Worm (Caenorhabditis elegans) whole organism, mixed stage, embryonic: ENCODE results near the gene F13C5.2.

Source experiments
- M03D4.4 ChIP-seq: sonication (generic microtip); optimal IDR thresholded peaks from 2 replicates; lab custom pipeline; 2017; ENCODE audit warnings: mild to moderate bottlenecking, missing genetic modification characterization, missing compliant biosample characterization
- bed-3 ChIP-seq: fragments of 200-800 bp; sonication (Bioruptor generic); optimal IDR thresholded peaks from 3 replicates; lab custom pipeline; 2018; ENCODE audit warnings: mild to moderate bottlenecking, missing genetic modification characterization, moderate library complexity, missing compliant biosample characterization
- blmp-1 ChIP-seq: fragments of 150-350 bp; optimal IDR thresholded peaks from 2 replicates; lab custom pipeline; 2014; ENCODE audit warnings: missing biosample characterization, missing genetic modification characterization
- ceh-39 ChIP-seq: fragments of 150-350 bp; optimal IDR thresholded peaks from 2 replicates; lab custom pipeline; 2014; ENCODE audit warnings: missing biosample characterization, missing genetic modification characterization
- ceh-43 ChIP-seq: fragments of 200-800 bp; sonication (Bioruptor generic); optimal IDR thresholded peaks from 2 replicates; lab custom pipeline; 2018; ENCODE audit warnings: mild to moderate bottlenecking, missing genetic modification characterization, moderate library complexity, missing compliant biosample characterization
- ceh-83 ChIP-seq: fragments of 200-800 bp; sonication (Bioruptor generic); optimal IDR thresholded peaks from 2 replicates; lab custom pipeline; 2018; ENCODE audit warnings: mild to moderate bottlenecking, missing genetic modification characterization, missing compliant biosample characterization
- ces-1 ChIP-seq: fragments of 150-350 bp; optimal IDR thresholded peaks from 2 replicates; lab custom pipeline; 2014; ENCODE audit warnings: missing biosample characterization, missing genetic modification reagents, missing genetic modification characterization
- cnd-1 ChIP-seq: fragments of 200-800 bp; sonication (Bioruptor generic); optimal IDR thresholded peaks from 2 replicates; lab custom pipeline; 2018; ENCODE audit warnings: mild to moderate bottlenecking, missing genetic modification characterization, missing compliant biosample characterization
- drap-1 ChIP-seq: fragments of 200-800 bp; sonication (Bioruptor generic); optimal IDR thresholded peaks from 3 replicates; lab custom pipeline; 2018; ENCODE audit warnings: mild to moderate bottlenecking, missing genetic modification characterization, missing compliant biosample characterization
- elt-1 ChIP-seq: sonication (generic microtip); optimal IDR thresholded peaks from 2 replicates; lab custom pipeline; 2017; ENCODE audit warnings: missing genetic modification characterization, mild to moderate bottlenecking, missing compliant biosample characterization, antibody characterized with exemption, moderate library complexity, borderline replicate concordance; ENCODE audit not compliant: insufficient read depth
- elt-3 ChIP-seq: fragments of 150-350 bp; optimal IDR thresholded peaks from 2 replicates; lab custom pipeline; 2014; ENCODE audit warnings: missing biosample characterization, missing genetic modification characterization
- flh-1 ChIP-seq: fragments of 200-800 bp; sonication (Bioruptor generic); optimal IDR thresholded peaks from 2 replicates; lab custom pipeline; 2018; ENCODE audit warnings: mild to moderate bottlenecking, missing genetic modification characterization, moderate library complexity, missing compliant biosample characterization
- ham-2 ChIP-seq: fragments of 200-800 bp; sonication (Bioruptor generic); optimal IDR thresholded peaks from 2 replicates; lab custom pipeline; 2018; ENCODE audit warnings: mild to moderate bottlenecking, missing genetic modification characterization, missing compliant biosample characterization
- hlh-1 ChIP-seq: fragments of 150-350 bp; optimal IDR thresholded peaks from 2 replicates; lab custom pipeline; 2014; ENCODE audit warnings: missing biosample characterization, missing genetic modification reagents, missing genetic modification characterization
- lin-13 ChIP-seq: fragments of 150-350 bp; optimal IDR thresholded peaks from 2 replicates; lab custom pipeline; 2014; ENCODE audit warnings: missing biosample characterization, missing genetic modification characterization
- lin-32 ChIP-seq: fragments of 200-800 bp; sonication (Bioruptor generic); optimal IDR thresholded peaks from 2 replicates; lab custom pipeline; 2018; ENCODE audit warnings: mild to moderate bottlenecking, missing genetic modification characterization, missing compliant biosample characterization
- lsy-2 ChIP-seq: fragments of 150-350 bp; optimal IDR thresholded peaks from 2 replicates; lab custom pipeline; 2014; ENCODE audit warnings: missing biosample characterization, missing genetic modification characterization
- mab-5 ChIP-seq: fragments of 150-350 bp; optimal IDR thresholded peaks from 2 replicates; lab custom pipeline; 2014; ENCODE audit warnings: missing biosample characterization, missing genetic modification characterization
- mep-1 ChIP-seq: fragments of 150-350 bp; optimal IDR thresholded peaks from 2 replicates; lab custom pipeline; 2017; ENCODE audit warnings: missing biosample characterization, missing genetic modification reagents, missing genetic modification characterization, inconsistent platforms
- mls-2 ChIP-seq: sonication (generic microtip); optimal IDR thresholded peaks from 2 replicates; lab custom pipeline; 2016; ENCODE audit warnings: mild to moderate bottlenecking, missing genetic modification characterization, moderate library complexity, missing compliant biosample characterization
- nhr-12 ChIP-seq: fragments of 150-350 bp; optimal IDR thresholded peaks from 2 replicates; lab custom pipeline; 2014; ENCODE audit warnings: missing biosample characterization, missing genetic modification characterization
- nhr-2 ChIP-seq: fragments of 150-350 bp; optimal IDR thresholded peaks from 2 replicates; lab custom pipeline; 2014; ENCODE audit warnings: missing biosample characterization, missing genetic modification characterization
- nhr-237 ChIP-seq: fragments of 150-350 bp; optimal IDR thresholded peaks from 2 replicates; lab custom pipeline; 2014; ENCODE audit warnings: missing biosample characterization, missing genetic modification characterization
- nhr-28 ChIP-seq: fragments of 150-350 bp; optimal IDR thresholded peaks from 2 replicates; lab custom pipeline; 2014; ENCODE audit warnings: missing biosample characterization, missing genetic modification characterization
- nhr-76 ChIP-seq: sonication (generic microtip); optimal IDR thresholded peaks from 2 replicates; lab custom pipeline; 2017; ENCODE audit warnings: missing biosample characterization, missing genetic modification characterization
- pha-4 ChIP-seq: fragments of 150-350 bp; optimal IDR thresholded peaks from 2 replicates; lab custom pipeline; 2018; ENCODE audit warnings: missing biosample characterization, missing genetic modification reagents, missing genetic modification characterization
- sem-2 ChIP-seq: fragments of 200-800 bp; sonication (Bioruptor generic); optimal IDR thresholded peaks from 2 replicates; lab custom pipeline; 2018; ENCODE audit warnings: mild to moderate bottlenecking, missing genetic modification characterization, missing compliant biosample characterization
- snpc-4 ChIP-seq: fragments of 150-350 bp; optimal IDR thresholded peaks from 2 replicates; lab custom pipeline; 2014; ENCODE audit warnings: missing biosample characterization, missing genetic modification characterization
- sptf-1 ChIP-seq: sonication (generic microtip); optimal IDR thresholded peaks from 2 replicates; lab custom pipeline; 2017; ENCODE audit warnings: mild to moderate bottlenecking, missing genetic modification characterization, moderate library complexity, missing compliant biosample characterization
- tbx-8 ChIP-seq: fragments of 200-800 bp; sonication (Bioruptor generic); optimal IDR thresholded peaks from 2 replicates; lab custom pipeline; 2018; ENCODE audit warnings: mild to moderate bottlenecking, missing genetic modification characterization, moderate library complexity, missing compliant biosample characterization
- unc-120 ChIP-seq: sonication (generic microtip); optimal IDR thresholded peaks from 2 replicates; lab custom pipeline; 2017; ENCODE audit warnings: missing genetic modification characterization, missing compliant biosample characterization; ENCODE audit not compliant: poor library complexity, severe bottlenecking
- unc-39 ChIP-seq: fragments of 150-350 bp; optimal IDR thresholded peaks from 2 replicates; lab custom pipeline; 2014; ENCODE audit warnings: missing biosample characterization, missing genetic modification characterization
- unc-62 ChIP-seq: fragments of 150-350 bp; optimal IDR thresholded peaks from 2 replicates; lab custom pipeline; 2014; ENCODE audit warnings: missing biosample characterization, missing genetic modification reagents, missing genetic modification characterization
- zip-8 ChIP-seq: fragments of 150-350 bp; optimal IDR thresholded peaks from 2 replicates; lab custom pipeline; 2014; ENCODE audit warnings: missing biosample characterization, missing genetic modification characterization
- ztf-11 ChIP-seq: fragments of 150-350 bp; optimal IDR thresholded peaks from 2 replicates; lab custom pipeline; 2014; ENCODE audit warnings: missing biosample characterization, missing genetic modification characterization

The F13C5.2 gene

DNA sequence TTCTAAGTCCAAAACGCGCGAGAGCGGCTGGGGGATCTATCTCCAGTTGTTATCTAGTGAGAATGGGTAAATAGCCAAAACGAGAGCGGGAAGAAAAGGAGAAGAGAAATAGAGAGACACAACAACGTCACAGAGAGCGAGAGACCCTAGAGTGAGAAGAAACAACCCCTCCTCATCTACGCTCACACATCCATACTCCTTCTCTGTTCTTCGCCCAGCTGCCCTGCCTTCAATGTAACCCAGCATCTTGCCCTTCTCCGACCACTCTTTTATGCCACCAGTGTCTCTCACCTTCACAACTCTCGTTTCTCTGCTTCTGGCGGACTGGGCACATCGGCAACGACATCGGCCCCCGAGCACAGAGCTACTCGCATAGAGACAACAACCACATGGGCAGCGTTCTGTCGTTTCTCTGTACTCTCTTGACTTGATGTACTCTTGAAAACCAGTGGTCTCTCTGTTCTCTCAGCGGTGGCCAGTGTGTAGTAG, 471 bp upstream of the F13C5.2 start:
- peak; percentile 81 for TF ChIP-seq lin-13 (tag; lab: Kevin White, UChicago)
- TF ChIP-seq ham-2 (GFP tag; lab: Kevin White, UChicago): peak; percentile 83
- peak; percentile 2 for TF ChIP-seq sem-2 (GFP tag; lab: Kevin White, UChicago)
- TF ChIP-seq ces-1 (GFP tag; lab: Kevin White, UChicago): peak; percentile 54
- peak; percentile 84 for TF ChIP-seq ztf-11 (tag; lab: Kevin White, UChicago)
- TF ChIP-seq mls-2: peak; percentile 71
- peak; percentile 79 for TF ChIP-seq hlh-1
- peak; percentile 96 for TF ChIP-seq unc-120 (tag; lab: Kevin White, UChicago)
- no peak for TF ChIP-seq lin-32
- peak; percentile 58 for TF ChIP-seq M03D4.4 (tag; lab: Kevin White, UChicago)
- peak; percentile 89 for TF ChIP-seq cnd-1
- TF ChIP-seq pha-4 (tag; lab: Kevin White, UChicago): peak; percentile 85
- no peak for TF ChIP-seq nhr-76
- TF ChIP-seq unc-62 (GFP tag; lab: Kevin White, UChicago): peak; percentile 69
- TF ChIP-seq elt-1 (tag; lab: Kevin White, UChicago): peak; percentile 63
- peak; percentile 27 for TF ChIP-seq lsy-2 (tag; lab: Kevin White, UChicago)
- peak; percentile 59 for TF ChIP-seq drap-1 (GFP tag; lab: Kevin White, UChicago)
- no peak for TF ChIP-seq ceh-39
- no peak for TF ChIP-seq bed-3 (GFP tag; lab: Kevin White, UChicago)
- peak; percentile 71 for TF ChIP-seq nhr-2
- no peak for TF ChIP-seq snpc-4 (tag; lab: Kevin White, UChicago)
- peak; percentile 17 for TF ChIP-seq tbx-8
- no peak for TF ChIP-seq nhr-28 (tag; lab: Kevin White, UChicago)
- peak; percentile 69 for TF ChIP-seq ceh-43 (GFP tag; lab: Kevin White, UChicago)
- TF ChIP-seq sptf-1: peak; percentile 76
- TF ChIP-seq nhr-237 (tag; lab: Kevin White, UChicago): peak; percentile 62
- TF ChIP-seq mep-1 (tag; lab: Kevin White, UChicago): peak; percentile 56

DNA sequence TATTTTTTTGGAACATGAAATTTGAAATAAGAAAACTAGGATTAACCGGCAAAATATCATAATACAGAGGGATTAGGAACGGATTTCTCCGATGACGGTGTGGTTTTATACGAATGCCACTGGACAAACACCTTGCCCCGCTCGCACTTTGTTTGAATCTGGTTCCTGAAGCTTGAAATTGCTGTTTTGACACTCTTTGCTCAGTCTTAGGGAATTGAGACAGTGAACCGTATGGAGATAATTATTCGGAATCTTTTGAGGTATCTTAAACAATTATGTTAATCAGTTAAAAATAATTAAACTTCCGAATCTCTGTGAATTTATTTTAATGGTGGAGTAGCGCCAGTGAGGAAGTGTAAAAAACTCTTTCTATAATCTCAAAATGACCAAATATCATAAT, 5.7 kb downstream of the F13C5.2 start, which contains the start of gene F13C5.3:
F13C5.3 (minus strand) TSS at position 101 of the 400 bp plus-strand sequence.
- no peak for TF ChIP-seq nhr-76
- no peak for TF ChIP-seq mab-5 (tag; lab: Kevin White, UChicago)
- no peak for TF ChIP-seq tbx-8
- TF ChIP-seq bed-3 (GFP tag; lab: Kevin White, UChicago): no peak
- TF ChIP-seq snpc-4 (tag; lab: Kevin White, UChicago): no peak
- no peak for TF ChIP-seq blmp-1 (tag; lab: Kevin White, UChicago)
- TF ChIP-seq nhr-28 (tag; lab: Kevin White, UChicago): no peak
- TF ChIP-seq ceh-43 (GFP tag; lab: Kevin White, UChicago): no peak
- no peak for TF ChIP-seq nhr-2

DNA sequence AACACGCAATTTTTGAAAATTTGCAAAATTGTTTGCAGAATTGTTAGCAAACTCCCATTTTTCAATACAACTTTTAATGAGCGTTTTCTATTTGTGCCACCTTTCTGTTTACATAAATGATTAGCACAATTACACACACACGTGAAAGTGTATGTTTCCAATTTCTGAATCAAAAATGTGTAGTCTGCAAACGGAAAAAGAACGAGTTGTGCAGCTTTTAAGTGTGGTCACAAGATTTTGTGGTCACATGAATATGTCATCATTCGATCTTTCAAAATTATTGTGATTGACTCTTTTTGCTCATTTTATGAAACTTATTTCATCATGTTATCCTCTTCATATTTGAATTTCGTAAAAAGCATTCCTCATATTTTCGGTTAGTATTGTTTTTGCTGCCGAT, 6.9 kb downstream of the F13C5.2 start:
- TF ChIP-seq ztf-11 (tag; lab: Kevin White, UChicago) (no peak), sem-2 (GFP tag; lab: Kevin White, UChicago) (no peak), flh-1 (GFP tag; lab: Kevin White, UChicago) (no peak), lin-13 (tag; lab: Kevin White, UChicago) (no peak), bed-3 (GFP tag; lab: Kevin White, UChicago) (no peak), nhr-2 (no peak), drap-1 (GFP tag; lab: Kevin White, UChicago) (no peak), mls-2 (no peak), elt-3 (no peak), lsy-2 (tag; lab: Kevin White, UChicago) (no peak), nhr-28 (tag; lab: Kevin White, UChicago) (no peak), ceh-39 (no peak), nhr-76 (no peak)

DNA sequence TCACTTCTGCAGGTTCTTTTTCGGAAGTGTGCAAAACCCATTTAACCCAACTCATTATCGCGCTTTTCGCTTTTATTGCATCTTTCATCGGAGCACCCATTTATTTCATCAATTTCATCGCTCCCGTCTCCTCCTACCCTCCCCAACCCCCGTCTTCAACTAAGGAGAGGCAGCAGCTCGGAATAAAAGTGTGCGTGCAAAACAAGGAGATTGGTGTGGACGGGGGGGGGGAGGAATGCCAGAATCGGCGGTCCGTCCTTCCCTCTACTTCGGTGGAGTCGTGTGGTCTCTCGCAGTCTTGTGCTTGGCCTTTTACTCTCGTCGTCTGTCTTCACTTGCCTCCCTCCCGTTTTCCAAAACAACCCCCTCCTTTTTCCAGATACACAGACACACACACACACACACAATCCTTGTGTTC, 7.6 kb downstream of the F13C5.2 start:
- no peak for TF ChIP-seq hlh-1
- TF ChIP-seq lin-13 (tag; lab: Kevin White, UChicago): peak; percentile 7
- peak; percentile 93 for TF ChIP-seq ces-1 (GFP tag; lab: Kevin White, UChicago)
- peak; percentile 22 for TF ChIP-seq sem-2 (GFP tag; lab: Kevin White, UChicago)
- TF ChIP-seq elt-1 (tag; lab: Kevin White, UChicago): no peak
- TF ChIP-seq nhr-12: no peak
- no peak for TF ChIP-seq nhr-237 (tag; lab: Kevin White, UChicago)
- TF ChIP-seq tbx-8: no peak
- TF ChIP-seq elt-3: no peak
- no peak for TF ChIP-seq ztf-11 (tag; lab: Kevin White, UChicago)
- TF ChIP-seq sptf-1: peak; percentile 77
- TF ChIP-seq cnd-1: peak; percentile 39
- TF ChIP-seq flh-1 (GFP tag; lab: Kevin White, UChicago): no peak
- no peak for TF ChIP-seq unc-39 (tag; lab: Kevin White, UChicago)
- TF ChIP-seq mab-5 (tag; lab: Kevin White, UChicago): no peak
- TF ChIP-seq M03D4.4 (tag; lab: Kevin White, UChicago): no peak
- TF ChIP-seq lin-32: no peak
- no peak for TF ChIP-seq ceh-43 (GFP tag; lab: Kevin White, UChicago)
- TF ChIP-seq mls-2: peak; percentile 74
- TF ChIP-seq zip-8 (tag; lab: Kevin White, UChicago): no peak
- no peak for TF ChIP-seq pha-4 (tag; lab: Kevin White, UChicago)
- TF ChIP-seq ham-2 (GFP tag; lab: Kevin White, UChicago): no peak
- TF ChIP-seq mep-1 (tag; lab: Kevin White, UChicago): no peak
- TF ChIP-seq unc-62 (GFP tag; lab: Kevin White, UChicago): peak; percentile 12
- TF ChIP-seq ceh-83: no peak
- TF ChIP-seq unc-120 (tag; lab: Kevin White, UChicago): peak; percentile 47
- no peak for TF ChIP-seq snpc-4 (tag; lab: Kevin White, UChicago)
- TF ChIP-seq nhr-28 (tag; lab: Kevin White, UChicago): no peak
- TF ChIP-seq ceh-39: no peak
- TF ChIP-seq drap-1 (GFP tag; lab: Kevin White, UChicago): peak; percentile 56
- TF ChIP-seq lsy-2 (tag; lab: Kevin White, UChicago): peak; percentile 0
- TF ChIP-seq nhr-2: no peak
- no peak for TF ChIP-seq nhr-76
- no peak for TF ChIP-seq bed-3 (GFP tag; lab: Kevin White, UChicago)
- TF ChIP-seq blmp-1 (tag; lab: Kevin White, UChicago): no peak
